3 fruit fly cellular contexts compared by ENCODE assay signal in the genomic region with DNA sequence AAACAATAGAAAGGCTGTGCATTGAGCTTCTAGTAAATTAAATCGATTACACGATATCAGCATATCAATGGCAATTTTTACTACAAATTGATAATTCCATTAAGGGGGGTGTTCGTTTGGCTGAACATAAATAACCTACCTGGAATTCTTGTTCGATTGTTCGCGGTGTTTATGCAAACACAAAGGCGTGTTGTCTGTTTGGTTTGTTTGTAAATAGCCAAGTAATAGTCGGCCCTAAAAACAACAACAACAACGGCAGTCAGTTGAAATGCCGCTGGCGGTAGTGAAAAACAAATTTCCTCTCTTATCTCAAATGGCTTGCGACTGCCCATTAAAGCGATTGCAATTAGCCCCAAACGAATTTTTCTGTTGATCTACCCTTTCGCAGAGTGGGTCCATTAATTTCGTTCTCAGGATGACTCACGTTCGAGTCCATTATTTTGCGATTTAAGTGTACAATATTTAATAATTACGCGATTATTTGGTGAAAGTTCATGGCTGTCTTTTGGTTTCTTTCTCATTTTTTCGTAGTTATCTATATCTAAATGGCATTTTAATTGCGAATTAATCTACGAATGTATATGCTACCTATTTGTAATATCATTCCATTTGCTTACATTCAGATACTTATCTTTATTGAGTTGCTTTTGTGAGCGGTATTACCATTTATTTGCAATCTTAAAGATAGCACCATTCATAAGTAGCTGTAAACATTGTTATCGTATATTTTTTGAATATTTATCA.
TF ChIP-seq lines count a peak whose summit lies in the region.

No protein-coding gene starts in this region.

TF ChIP-seq in whole organism, embryonic, 481 proteins besides CTCF, POLR2A, EP300 and RAD21 (continued from another document and continues in another):
- TF ChIP-seq CG4404 (GFP tag; IDR thresholded peaks at IDR 0.05; lab: Robert Waterston, UW) (no peak), shn (GFP tag; optimal IDR thresholded peaks at IDR 0.05; lab: Kevin White, UChicago) (no peak), CG33557 (GFP tag; optimal IDR thresholded peaks at IDR 0.05; lab: Kevin White, UChicago) (no peak), CG17802 (tag; optimal IDR thresholded peaks at IDR 0.05; lab: Kevin White, UChicago) (no peak), CG12071 (GFP tag; optimal IDR thresholded peaks at IDR 0.05; lab: Kevin White, UChicago) (peak; percentile 5), Dip3 (GFP tag; optimal IDR thresholded peaks at IDR 0.05; lab: Kevin White, UChicago) (no peak), vfl (GFP tag; optimal IDR thresholded peaks at IDR 0.05; lab: Kevin White, UChicago) (no peak), peb (GFP tag; IDR thresholded peaks at IDR 0.05; lab: Robert Waterston, UW) (no peak), CG17829 (tag; optimal IDR thresholded peaks at IDR 0.05; lab: Kevin White, UChicago) (no peak), maf-S (GFP tag; optimal IDR thresholded peaks at IDR 0.05; lab: Kevin White, UChicago) (no peak), CG10147 (GFP tag; optimal IDR thresholded peaks at IDR 0.05; lab: Kevin White, UChicago) (no peak), CG13894 (tag; optimal IDR thresholded peaks at IDR 0.05; lab: Kevin White, UChicago) (peak; percentile 54), CG17385 (GFP tag; optimal IDR thresholded peaks at IDR 0.05; lab: Kevin White, UChicago) (no peak), Atf6 (GFP tag; IDR thresholded peaks at IDR 0.05; lab: Robert Waterston, UW) (no peak), CG2202 (tag; optimal IDR thresholded peaks at IDR 0.05; lab: Kevin White, UChicago) (peak; percentile 36), CG3281 (GFP tag; optimal IDR thresholded peaks at IDR 0.05; lab: Kevin White, UChicago) (peak; percentile 25), CG10565 (GFP tag; optimal IDR thresholded peaks at IDR 0.05; lab: Kevin White, UChicago) (no peak), pfk (GFP tag; optimal IDR thresholded peaks at IDR 0.05; lab: Kevin White, UChicago) (no peak), tgo (GFP tag; IDR thresholded peaks at IDR 0.05; lab: Robert Waterston, UW) (0 out of 3 replicates have a peak, but pooled peaks have one; percentile 14), HLH4C (GFP tag; IDR thresholded peaks at IDR 0.05; lab: Robert Waterston, UW; ENCODE audit: partially characterized antibody) (no peak), CG34422 (GFP tag; IDR thresholded peaks at IDR 0.05; lab: Robert Waterston, UW) (no peak; the same call in 2 of the 3 replicates), fd96Cb (tag; optimal IDR thresholded peaks at IDR 0.05; lab: Kevin White, UChicago) (no peak), CrebB (tag; optimal IDR thresholded peaks at IDR 0.05; lab: Kevin White, UChicago) (no peak), bigmax (GFP tag; optimal IDR thresholded peaks at IDR 0.05; lab: Kevin White, UChicago) (no peak), CG14860 (GFP tag; IDR thresholded peaks at IDR 0.05; lab: Robert Waterston, UW; ENCODE audit: partially characterized antibody) (no peak), psq (GFP tag; optimal IDR thresholded peaks at IDR 0.05; lab: Kevin White, UChicago) (no peak), CG5245 (GFP tag; optimal IDR thresholded peaks at IDR 0.05; lab: Kevin White, UChicago) (no peak), CG15073 (GFP tag; optimal IDR thresholded peaks at IDR 0.05; lab: Kevin White, UChicago) (no peak), sens (GFP tag; lab: Kevin White, UChicago) (peak; percentile 84), slou (GFP tag; optimal IDR thresholded peaks at IDR 0.05; lab: Kevin White, UChicago) (no peak), pan (optimal IDR thresholded peaks at IDR 0.05; lab: Kevin White, UChicago) (no peak), pan (GFP tag; optimal IDR thresholded peaks at IDR 0.05 in 1 of 2, IDR thresholded peaks at IDR 0.05 in 1 of 2) (peak in 1 of 2 experiments; percentile 22), CG9727 (GFP tag; optimal IDR thresholded peaks at IDR 0.05; lab: Kevin White, UChicago) (peak; percentile 33), crc (GFP tag; optimal IDR thresholded peaks at IDR 0.05; lab: Kevin White, UChicago) (no peak), CG11504 (tag; optimal IDR thresholded peaks at IDR 0.05; lab: Kevin White, UChicago) (peak; percentile 39), Bgb (GFP tag; IDR thresholded peaks at IDR 0.05; lab: Robert Waterston, UW; ENCODE audit: partially characterized antibody) (no peak), CG12236 (GFP tag; optimal IDR thresholded peaks at IDR 0.05; lab: Kevin White, UChicago) (no peak), CG14965 (GFP tag; optimal IDR thresholded peaks at IDR 0.05; lab: Kevin White, UChicago; ENCODE audit: borderline replicate concordance) (no peak), CG3163 (GFP tag; optimal IDR thresholded peaks at IDR 0.05; lab: Kevin White, UChicago) (no peak), run (tag; optimal IDR thresholded peaks at IDR 0.05; lab: Kevin White, UChicago) (no peak), yki (optimal IDR thresholded peaks at IDR 0.05; lab: Kevin White, UChicago) (no peak)

TF ChIP-seq in whole organism, prepupa, 60 proteins besides CTCF, POLR2A, EP300 and RAD21 (continued from another document):
- TF ChIP-seq CG8119 (GFP tag; IDR thresholded peaks at IDR 0.05; lab: Robert Waterston, UW) (no peak), spab (GFP tag; optimal IDR thresholded peaks at IDR 0.05; lab: Kevin White, UChicago) (no peak), Blimp-1 (GFP tag; optimal IDR thresholded peaks at IDR 0.05; lab: Kevin White, UChicago) (no peak), OdsH (GFP tag; optimal IDR thresholded peaks at IDR 0.05; lab: Kevin White, UChicago) (no peak), CG10631 (GFP tag; optimal IDR thresholded peaks at IDR 0.05; lab: Kevin White, UChicago) (no peak), CG6276 (GFP tag; optimal IDR thresholded peaks at IDR 0.05; lab: Kevin White, UChicago) (no peak), CG11902 (GFP tag; optimal IDR thresholded peaks at IDR 0.05; lab: Kevin White, UChicago) (no peak), CG6808 (GFP tag; optimal IDR thresholded peaks at IDR 0.05; lab: Kevin White, UChicago) (no peak), Met (GFP tag; optimal IDR thresholded peaks at IDR 0.05; lab: Kevin White, UChicago) (peak; percentile 30), CG11762 (GFP tag; optimal IDR thresholded peaks at IDR 0.05; lab: Kevin White, UChicago; ENCODE audit: insufficient read depth) (no peak), Eip75B (GFP tag; optimal IDR thresholded peaks at IDR 0.05; lab: Kevin White, UChicago) (no peak), acj6 (GFP tag; optimal IDR thresholded peaks at IDR 0.05; lab: Kevin White, UChicago) (no peak), CG8632 (GFP tag; optimal IDR thresholded peaks at IDR 0.05; lab: Kevin White, UChicago) (no peak), Eip78C (GFP tag; lab: Kevin White, UChicago) (peak; percentile 68), CG4318 (GFP tag; optimal IDR thresholded peaks at IDR 0.05; lab: Kevin White, UChicago) (no peak), CG3919 (GFP tag; optimal IDR thresholded peaks at IDR 0.05; lab: Kevin White, UChicago) (no peak), CG16779 (tag; optimal IDR thresholded peaks at IDR 0.05; lab: Kevin White, UChicago) (no peak), Sox14 (GFP tag; optimal IDR thresholded peaks at IDR 0.05; lab: Kevin White, UChicago) (no peak), Hr39 (GFP tag; optimal IDR thresholded peaks at IDR 0.05; lab: Kevin White, UChicago) (peak; percentile 3), CG6792 (GFP tag; optimal IDR thresholded peaks at IDR 0.05; lab: Kevin White, UChicago) (no peak), Lpt (GFP tag; optimal IDR thresholded peaks at IDR 0.05; lab: Kevin White, UChicago) (no peak), cyc (GFP tag; optimal IDR thresholded peaks at IDR 0.05; lab: Kevin White, UChicago) (no peak)
TF ChIP-seq in whole organism, prepupa: peak in this region for 9.

TF ChIP-seq in whole organism, wandering third instar larva, 38 proteins besides CTCF, POLR2A, EP300 and RAD21 (continued from another document):
- no peak for TF ChIP-seq Abd-B (GFP tag; optimal IDR thresholded peaks at IDR 0.05; lab: Kevin White, UChicago)
- TF ChIP-seq usp (GFP tag; optimal IDR thresholded peaks at IDR 0.05; lab: Kevin White, UChicago), result no peak
- no peak for TF ChIP-seq CrebA (GFP tag; optimal IDR thresholded peaks at IDR 0.05; lab: Kevin White, UChicago; ENCODE audit: borderline replicate concordance)
- no peak for TF ChIP-seq Mio (GFP tag; optimal IDR thresholded peaks at IDR 0.05; lab: Kevin White, UChicago)
- no peak for TF ChIP-seq Dfd (GFP tag; optimal IDR thresholded peaks at IDR 0.05; lab: Kevin White, UChicago)
- peak; percentile 41 for TF ChIP-seq h (GFP tag; optimal IDR thresholded peaks at IDR 0.05; lab: Kevin White, UChicago)
- TF ChIP-seq brk (GFP tag; optimal IDR thresholded peaks at IDR 0.05; lab: Kevin White, UChicago), result peak; percentile 30
- TF ChIP-seq CG32264 (GFP tag; optimal IDR thresholded peaks at IDR 0.05; lab: Kevin White, UChicago), result no peak
- TF ChIP-seq HLH106 (tag; optimal IDR thresholded peaks at IDR 0.05; lab: Kevin White, UChicago), result peak; percentile 41
- no peak for TF ChIP-seq sage (GFP tag; optimal IDR thresholded peaks at IDR 0.05; lab: Kevin White, UChicago)
- no peak for TF ChIP-seq Hnf4 (GFP tag; optimal IDR thresholded peaks at IDR 0.05; lab: Kevin White, UChicago)
- TF ChIP-seq br (GFP tag; optimal IDR thresholded peaks at IDR 0.05; lab: Kevin White, UChicago), result peak; percentile 56
- no peak for TF ChIP-seq lola (GFP tag; optimal IDR thresholded peaks at IDR 0.05; lab: Kevin White, UChicago)
TF ChIP-seq in whole organism, wandering third instar larva: peak in this region for 9.
